Worm (Caenorhabditis elegans) whole organism, young adult: Measurements from ENCODE around the gene D1046.18.

Source experiments
- C17E4.6 ChIP-seq: fragments of 200-800 bp; sonication (Bioruptor generic); IDR thresholded peaks from 2 replicates; pipeline ENCODE4 v1.3.6; 2022; ENCODE audit warnings: missing genetic modification reagents, missing genetic modification characterization, missing compliant biosample characterization
- F10E7.11 ChIP-seq: sonication (generic microtip); optimal IDR thresholded peaks from 2 replicates; lab custom pipeline; 2017; ENCODE audit warnings: mild to moderate bottlenecking, missing genetic modification characterization, moderate library complexity, missing compliant biosample characterization
- F33H1.4 ChIP-seq: fragments of 200-800 bp; sonication (Bioruptor generic); IDR thresholded peaks from 2 replicates; pipeline ENCODE4 v1.3.6; 2022; ENCODE audit warnings: missing genetic modification reagents, missing genetic modification characterization, missing compliant biosample characterization
- F39B2.1 ChIP-seq: fragments of 200-800 bp; sonication (Bioruptor generic); IDR thresholded peaks from 2 replicates; pipeline ENCODE4 v1.3.6; 2022; ENCODE audit warnings: missing genetic modification reagents, missing genetic modification characterization, missing compliant biosample characterization
- F55B11.4 ChIP-seq: sonication (generic microtip); optimal IDR thresholded peaks from 2 replicates; lab custom pipeline; 2016; ENCODE audit warnings: missing compliant biosample characterization, missing genetic modification characterization, borderline replicate concordance; ENCODE audit not compliant: insufficient read depth
- F57C9.4 ChIP-seq: sonication (generic microtip); optimal IDR thresholded peaks from 2 replicates; lab custom pipeline; 2017; ENCODE audit warnings: mild to moderate bottlenecking, missing genetic modification characterization, missing compliant biosample characterization
- K11D2.4 ChIP-seq: fragments of 200-800 bp; sonication (Bioruptor generic); IDR thresholded peaks from 2 replicates; pipeline ENCODE4 v1.3.6; 2022; ENCODE audit warnings: missing genetic modification reagents, missing genetic modification characterization, missing compliant biosample characterization
- T26A5.8 ChIP-seq: sonication (generic microtip); optimal IDR thresholded peaks from 2 replicates; lab custom pipeline; 2016; ENCODE audit warnings: missing genetic modification characterization, missing compliant biosample characterization
- Y67H2A.10 ChIP-seq: fragments of 200-800 bp; sonication (Bioruptor generic); conservative IDR thresholded peaks from 2 replicates; pipeline ENCODE4 v1.3.6; 2022; ENCODE audit warnings: missing genetic modification reagents, missing genetic modification characterization, missing compliant biosample characterization
- Y95B8A.8 ChIP-seq: fragments of 200-800 bp; sonication (Bioruptor generic); IDR thresholded peaks from 2 replicates; pipeline ENCODE4 v1.3.6; 2022; ENCODE audit warnings: missing genetic modification reagents, missing genetic modification characterization, missing compliant biosample characterization
- ama-1 ChIP-seq, 3 experiments: fragments of 150-350 bp in 1 of 3; sonication (generic microtip) in 2 of 3; optimal IDR thresholded peaks; 2 replicates each; lab custom pipeline; 2014 to 2018; ENCODE audit warnings: missing biosample characterization in 2 of 3, missing genetic modification characterization in 2 of 3, missing genetic modification reagents in 2 of 3
- attf-3 ChIP-seq: fragments of 200-800 bp; sonication (Bioruptor generic); conservative IDR thresholded peaks from 2 replicates; pipeline ENCODE4 v1.3.6; 2022; ENCODE audit warnings: missing genetic modification reagents, missing genetic modification characterization, missing compliant biosample characterization
- ccch-3 ChIP-seq: fragments of 200-800 bp; sonication (Bioruptor generic); optimal IDR thresholded peaks from 2 replicates; lab custom pipeline; 2018; ENCODE audit warnings: mild to moderate bottlenecking, missing genetic modification characterization, missing compliant biosample characterization
- cebp-1 ChIP-seq, 2 experiments: fragments of 200-800 bp in 1 of 2; sonication (Bioruptor generic) in 1 of 2; sonication (generic microtip) in 1 of 2; IDR thresholded peaks in 1 of 2; optimal IDR thresholded peaks in 1 of 2; 2 replicates each; pipeline versions ENCODE4 v1.3.6 to Lab custom; 2017 to 2022; ENCODE audit warnings: missing compliant biosample characterization in 2 of 2, missing genetic modification characterization in 2 of 2, mild to moderate bottlenecking in 1 of 2, missing genetic modification reagents in 1 of 2, moderate library complexity in 1 of 2
- ceh-40 ChIP-seq: fragments of 200-800 bp; sonication (Bioruptor generic); IDR thresholded peaks from 2 replicates; pipeline ENCODE4 v1.3.6; 2022; ENCODE audit warnings: missing genetic modification characterization, missing compliant biosample characterization
- ceh-79 ChIP-seq: sonication (generic microtip); optimal IDR thresholded peaks from 2 replicates; lab custom pipeline; 2017; ENCODE audit warnings: mild to moderate bottlenecking, missing genetic modification characterization, missing compliant biosample characterization
- dox-1 ChIP-seq: fragments of 200-800 bp; sonication (Bioruptor generic); IDR thresholded peaks from 2 replicates; pipeline ENCODE4 v1.3.6; 2022; ENCODE audit warnings: missing genetic modification reagents, missing genetic modification characterization, missing compliant biosample characterization
- dpl-1 ChIP-seq: fragments of 150-350 bp; optimal IDR thresholded peaks from 2 replicates; lab custom pipeline; 2014; ENCODE audit warnings: missing biosample characterization, missing genetic modification reagents, missing genetic modification characterization
- egl-44 ChIP-seq: fragments of 200-800 bp; sonication (Bioruptor generic); IDR thresholded peaks from 2 replicates; pipeline ENCODE4 v1.3.6; 2022; ENCODE audit warnings: missing genetic modification reagents, missing genetic modification characterization, missing compliant biosample characterization
- hlh-12 ChIP-seq: sonication (generic microtip); optimal IDR thresholded peaks from 2 replicates; lab custom pipeline; 2016; ENCODE audit warnings: missing genetic modification characterization, missing compliant biosample characterization
- let-607 ChIP-seq, 2 experiments: fragments of 200-800 bp in 1 of 2; sonication (Bioruptor generic) in 1 of 2; sonication (generic microtip) in 1 of 2; optimal IDR thresholded peaks; 2 replicates each; lab custom pipeline; 2016 to 2018; ENCODE audit warnings: mild to moderate bottlenecking in 2 of 2, missing compliant biosample characterization in 2 of 2, missing genetic modification characterization in 2 of 2, moderate library complexity in 2 of 2, missing genotype in 1 of 2
- lin-35 ChIP-seq, 3 experiments: fragments of 150-350 bp in 2 of 3; sonication (generic microtip) in 1 of 3; optimal IDR thresholded peaks; 2 replicates each; lab custom pipeline; 2014 to 2018; ENCODE audit warnings: missing biosample characterization in 3 of 3, missing genetic modification characterization in 3 of 3, missing genetic modification reagents in 3 of 3
- lin-40 ChIP-seq: sonication (generic microtip); optimal IDR thresholded peaks from 2 replicates; lab custom pipeline; 2016; ENCODE audit warnings: missing genetic modification characterization, mild to moderate bottlenecking, missing compliant biosample characterization, missing genotype, missing genetic modification reagents
- lin-54 ChIP-seq: fragments of 200-800 bp; sonication (Bioruptor generic); optimal IDR thresholded peaks from 2 replicates; lab custom pipeline; 2018; ENCODE audit warnings: mild to moderate bottlenecking, missing genetic modification characterization, missing compliant biosample characterization
- madf-6 ChIP-seq: fragments of 200-800 bp; sonication (Bioruptor generic); IDR thresholded peaks from 2 replicates; pipeline ENCODE4 v1.3.6; 2022; ENCODE audit warnings: missing genetic modification reagents, missing genetic modification characterization, missing compliant biosample characterization
- madf-8 ChIP-seq: fragments of 200-800 bp; sonication (Bioruptor generic); conservative IDR thresholded peaks from 2 replicates; pipeline ENCODE4 v1.3.6; 2022; ENCODE audit warnings: missing genetic modification reagents, missing genetic modification characterization, missing compliant biosample characterization
- mcd-1 ChIP-seq: fragments of 200-800 bp; sonication (Bioruptor generic); IDR thresholded peaks from 2 replicates; pipeline ENCODE4 v1.3.6; 2022; ENCODE audit warnings: missing genetic modification reagents, missing genetic modification characterization, missing compliant biosample characterization
- nfyb-1 ChIP-seq: fragments of 200-800 bp; sonication (Bioruptor generic); IDR thresholded peaks from 2 replicates; pipeline ENCODE4 v1.3.6; 2022; ENCODE audit warnings: missing genetic modification reagents, missing genetic modification characterization, missing compliant biosample characterization
- nhr-120 ChIP-seq: fragments of 200-800 bp; sonication (Bioruptor generic); IDR thresholded peaks from 2 replicates; pipeline ENCODE4 v1.3.6; 2022; ENCODE audit warnings: missing genetic modification characterization, missing compliant biosample characterization
- nhr-90 ChIP-seq: sonication (generic microtip); optimal IDR thresholded peaks from 2 replicates; lab custom pipeline; 2016; ENCODE audit warnings: missing genotype, mild to moderate bottlenecking, missing genetic modification characterization, missing compliant biosample characterization
- rcor-1 ChIP-seq: fragments of 200-800 bp; sonication (Bioruptor generic); IDR thresholded peaks from 2 replicates; pipeline ENCODE4 v1.3.6; 2022; ENCODE audit warnings: missing genetic modification reagents, missing genetic modification characterization, missing compliant biosample characterization
- rec-8 ChIP-seq, 2 experiments: sonication (generic microtip); optimal IDR thresholded peaks; 2 replicates each; lab custom pipeline; 2016; ENCODE audit warnings: mild to moderate bottlenecking in 2 of 2, missing genetic modification characterization in 2 of 2, missing genetic modification reagents in 2 of 2, missing genotype in 2 of 2, missing biosample characterization in 1 of 2, missing compliant biosample characterization in 1 of 2, moderate library complexity in 1 of 2
- repo-1 ChIP-seq: sonication (generic microtip); optimal IDR thresholded peaks from 2 replicates; lab custom pipeline; 2017; ENCODE audit warnings: mild to moderate bottlenecking, missing genetic modification characterization, missing compliant biosample characterization
- sdz-38 ChIP-seq: sonication (generic microtip); optimal IDR thresholded peaks from 2 replicates; lab custom pipeline; 2016; ENCODE audit warnings: missing genotype, missing genetic modification characterization, missing compliant biosample characterization
- sea-2 ChIP-seq: fragments of 200-800 bp; sonication (Bioruptor generic); IDR thresholded peaks from 2 replicates; pipeline ENCODE4 v1.3.6; 2022; ENCODE audit warnings: missing genetic modification characterization, missing compliant biosample characterization
- snpc-1.3 ChIP-seq: sonication (generic microtip); optimal IDR thresholded peaks from 2 replicates; lab custom pipeline; 2017; ENCODE audit warnings: missing genetic modification characterization, mild to moderate bottlenecking, missing compliant biosample characterization, antibody characterized with exemption, moderate library complexity, missing genotype, missing genetic modification reagents; ENCODE audit not compliant: insufficient read depth
- ztf-18 ChIP-seq: sonication (generic microtip); optimal IDR thresholded peaks from 2 replicates; lab custom pipeline; 2016; ENCODE audit warnings: missing genotype, mild to moderate bottlenecking, missing genetic modification characterization, missing compliant biosample characterization
- ztf-26 ChIP-seq: sonication (generic microtip); optimal IDR thresholded peaks from 2 replicates; lab custom pipeline; 2017; ENCODE audit warnings: missing genetic modification characterization, missing compliant biosample characterization
- ztf-28 ChIP-seq: fragments of 200-800 bp; sonication (Bioruptor generic); IDR thresholded peaks from 2 replicates; pipeline ENCODE4 v1.3.6; 2022; ENCODE audit warnings: missing genetic modification reagents, missing genetic modification characterization, missing compliant biosample characterization
- ztf-6 ChIP-seq: fragments of 200-800 bp; sonication (Bioruptor generic); IDR thresholded peaks from 2 replicates; pipeline ENCODE4 v1.3.6; 2022; ENCODE audit warnings: missing genetic modification reagents, missing genetic modification characterization, missing compliant biosample characterization

Gene D1046.18

DNA sequence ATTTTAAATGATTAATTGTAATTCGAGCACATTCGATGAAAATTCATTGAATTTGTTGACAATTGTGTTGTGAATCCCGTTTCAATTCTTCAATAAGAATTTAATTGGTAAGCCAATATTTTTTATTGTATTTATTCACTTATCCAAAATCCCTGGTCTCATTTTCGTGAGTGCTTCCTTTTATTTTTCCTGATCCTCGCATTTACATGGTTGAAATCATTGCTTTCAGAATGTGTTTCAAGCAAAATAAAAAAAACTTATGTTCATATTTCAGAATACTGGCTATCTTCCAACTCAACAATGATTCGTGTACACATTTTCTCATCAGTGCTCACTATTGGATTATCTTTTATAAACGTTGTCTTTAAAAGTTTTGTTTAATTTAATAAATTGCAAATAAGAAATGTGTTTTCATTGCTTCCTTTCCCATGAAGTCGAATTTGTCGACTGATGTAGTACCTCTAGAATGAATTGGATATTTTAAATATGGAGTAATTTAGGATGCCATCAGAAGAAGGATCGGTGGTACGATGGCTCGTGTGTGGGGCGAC lies at the start of gene D1046.18, which contains the start of gene slc-25A26:
D1046.18 (plus strand) TSS at position 301 of the 551 bp plus-strand sequence.
slc-25A26 (plus strand) TSS at position 501 of the 551 bp plus-strand sequence.
- TF ChIP-seq lin-40: no peak
- no peak for TF ChIP-seq sdz-38 (tag; lab: Kevin White, UChicago)
- TF ChIP-seq rec-8 (tag; optimal IDR thresholded peaks at IDR 0.05; lab: Kevin White, UChicago): no peak
- no peak for TF ChIP-seq lin-54 (GFP tag; lab: Kevin White, UChicago)
- no peak for TF ChIP-seq dox-1 (GFP tag; lab: Robert Waterston, UW)
- no peak for TF ChIP-seq snpc-1.3 (tag; lab: Kevin White, UChicago)
- TF ChIP-seq F33H1.4 (GFP tag; lab: Robert Waterston, UW): no peak
- no peak for TF ChIP-seq nfyb-1 (GFP tag; lab: Robert Waterston, UW)

DNA sequence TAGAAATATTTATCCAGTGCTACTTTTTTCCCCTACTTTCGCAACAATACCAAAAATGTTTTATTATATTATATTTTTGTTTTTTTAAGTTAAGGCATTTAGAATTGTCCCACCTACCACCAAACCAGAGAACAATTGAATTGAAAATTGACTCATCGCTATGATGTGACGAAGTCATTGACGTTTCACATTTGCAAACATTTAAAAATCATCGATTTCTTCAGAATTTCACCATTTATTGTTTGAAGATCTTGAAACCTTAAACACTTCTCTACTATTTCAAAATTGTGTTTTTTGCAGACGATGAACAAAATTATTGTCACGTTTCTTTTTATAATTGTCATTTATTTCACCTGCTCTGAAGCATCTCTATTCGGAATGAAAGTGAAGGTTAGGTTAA lies 48.9 kb upstream of the D1046.18 start, which contains the start of gene C09G9.8:
C09G9.8 (plus strand) TSS at position 301 of the 400 bp plus-strand sequence.
- no peak for TF ChIP-seq ztf-26 (tag; lab: Kevin White, UChicago)

DNA sequence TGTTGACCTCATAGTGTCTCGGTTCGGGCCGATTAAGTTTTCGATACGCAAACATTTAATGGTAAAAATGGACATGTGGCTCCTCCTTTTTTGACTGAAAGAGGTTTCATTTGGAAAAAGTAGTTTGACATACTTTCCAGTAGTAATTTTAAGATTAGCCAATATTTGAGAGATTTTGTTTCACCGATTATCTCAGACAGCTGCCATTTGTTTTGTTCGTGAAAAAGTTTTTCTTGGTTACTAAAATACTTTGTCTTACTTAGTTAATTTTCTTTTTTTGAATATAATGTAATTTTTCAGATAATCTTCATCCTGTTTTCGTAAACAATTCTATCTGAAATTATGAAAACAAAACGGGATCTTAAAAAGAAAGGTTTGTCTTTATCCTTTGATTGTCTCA lies 43.8 kb upstream of the D1046.18 start, which contains the start of gene C09G9.5:
C09G9.5 (plus strand) TSS at position 301 of the 400 bp plus-strand sequence.
- TF ChIP-seq attf-3 (no peak), ama-1 (optimal IDR thresholded peaks at IDR 0.05; lab: Kevin White, UChicago) (no peak), ama-1 (GFP tag; optimal IDR thresholded peaks at IDR 0.05; lab: Kevin White, UChicago) (no peak), lin-35 (GFP tag; optimal IDR thresholded peaks at IDR 0.05; lab: Kevin White, UChicago) (no peak), F33H1.4 (GFP tag; lab: Robert Waterston, UW) (no peak), egl-44 (GFP tag; lab: Robert Waterston, UW) (no peak), rec-8 (tag; optimal IDR thresholded peaks at IDR 0.05; lab: Kevin White, UChicago) (no peak), F39B2.1 (GFP tag; lab: Robert Waterston, UW) (no peak), sea-2 (GFP tag; lab: Robert Waterston, UW) (no peak), C17E4.6 (GFP tag; lab: Robert Waterston, UW) (no peak), mcd-1 (GFP tag; lab: Robert Waterston, UW) (no peak), let-607 (tag; optimal IDR thresholded peaks at IDR 0.05; lab: Kevin White, UChicago) (no peak), Y67H2A.10 (GFP tag; lab: Robert Waterston, UW) (no peak), nhr-90 (tag; lab: Kevin White, UChicago) (no peak), repo-1 (tag; lab: Kevin White, UChicago) (no peak), ccch-3 (GFP tag; lab: Kevin White, UChicago) (no peak), nhr-120 (GFP tag; lab: Robert Waterston, UW) (no peak), dpl-1 (GFP tag; lab: Kevin White, UChicago) (no peak), K11D2.4 (GFP tag; lab: Robert Waterston, UW) (no peak), rcor-1 (GFP tag; lab: Robert Waterston, UW) (no peak), lin-40 (no peak)

- TF ChIP-seq ceh-40 (GFP tag; lab: Robert Waterston, UW) (no peak), ztf-6 (GFP tag; lab: Robert Waterston, UW) (no peak), F10E7.11 (tag; lab: Kevin White, UChicago) (no peak), Y95B8A.8 (GFP tag; lab: Robert Waterston, UW) (0 out of 2 replicates have a peak, but pooled peaks have one; percentile 41), madf-8 (GFP tag; lab: Robert Waterston, UW) (peak; percentile 98), nhr-90 (tag; lab: Kevin White, UChicago) (no peak), madf-6 (GFP tag; lab: Robert Waterston, UW) (peak; percentile 99), T26A5.8 (tag; lab: Kevin White, UChicago) (no peak), rcor-1 (GFP tag; lab: Robert Waterston, UW) (peak; percentile 65; the same call in 1 of the 2 replicates), sea-2 (GFP tag; lab: Robert Waterston, UW) (no peak), ceh-79 (no peak), C17E4.6 (GFP tag; lab: Robert Waterston, UW) (0 out of 2 replicates have a peak, but pooled peaks have one; percentile 14), ztf-28 (GFP tag; lab: Robert Waterston, UW) (no peak), lin-35 (GFP tag; optimal IDR thresholded peaks at IDR 0.05; lab: Kevin White, UChicago) (peak in 1 of 3 experiments; percentile 64), F55B11.4 (no peak), ztf-18 (tag; lab: Kevin White, UChicago) (peak; percentile 49), F57C9.4 (no peak), cebp-1 (GFP tag; IDR thresholded peaks at IDR 0.05; lab: Robert Waterston, UW) (no peak), cebp-1 (tag; optimal IDR thresholded peaks at IDR 0.05; lab: Kevin White, UChicago) (no peak), hlh-12 (tag; lab: Kevin White, UChicago) (no peak)
Measured at ce11 chrIV:8888525-8889026, 41.5 kb upstream of the D1046.18 start, which contains the start of gene oma-1. Gene oma-1, plus strand, starts transcription at chrIV:8888976.
